Fruit fly (Drosophila melanogaster) whole organism, embryonic: ENCODE measurements around the gene Tsp96F.

Experiments
- Ada2b ChIP-seq: fragments of 200-800 bp; sonication (Bioruptor generic); IDR thresholded peaks from 2 replicates; pipeline ENCODE4 v1.3.6; 2022; ENCODE audit warnings: missing biosample characterization, missing genetic modification characterization
- Antp ChIP-seq: fragments of 200-800 bp; sonication (Bioruptor generic); optimal IDR thresholded peaks from 3 replicates; lab custom pipeline; 2016; ENCODE audit warnings: missing biosample characterization, missing genetic modification characterization
- Asciz ChIP-seq: fragments of 200-800 bp; sonication (Bioruptor generic); optimal IDR thresholded peaks from 2 replicates; lab custom pipeline; 2017; ENCODE audit warnings: missing biosample characterization, mild to moderate bottlenecking, missing genetic modification characterization, missing genetic modification reagents
- Atf6 ChIP-seq: fragments of 200-800 bp; sonication (Bioruptor generic); IDR thresholded peaks from 2 replicates; pipeline ENCODE4 v1.3.6; 2022; ENCODE audit warnings: missing biosample characterization, missing genetic modification characterization
- C15 ChIP-seq: fragments of 200-800 bp; sonication (Bioruptor generic); IDR thresholded peaks from 3 replicates; pipeline ENCODE4 v1.3.6; 2022; ENCODE audit warnings: missing biosample characterization, missing genetic modification characterization
- CG10267 ChIP-seq: fragments of 200-800 bp; sonication (Bioruptor generic); optimal IDR thresholded peaks from 2 replicates; lab custom pipeline; 2018; ENCODE audit warnings: missing biosample characterization, mild to moderate bottlenecking, missing genetic modification characterization, moderate library complexity
- CG10462 ChIP-seq: fragments of 200-800 bp; sonication (Bioruptor generic); optimal IDR thresholded peaks from 2 replicates; lab custom pipeline; 2016; ENCODE audit warnings: missing biosample characterization, missing genetic modification characterization
- CG12104 ChIP-seq: fragments of 200-800 bp; sonication (Bioruptor generic); optimal IDR thresholded peaks from 3 replicates; lab custom pipeline; 2016; ENCODE audit warnings: missing biosample characterization, missing genetic modification characterization
- CG15011 ChIP-seq: fragments of 200-800 bp; sonication (Bioruptor generic); optimal IDR thresholded peaks from 3 replicates; lab custom pipeline; 2018; ENCODE audit warnings: missing biosample characterization, mild to moderate bottlenecking, missing genetic modification characterization
- CG15514 ChIP-seq: fragments of 200-800 bp; sonication (Bioruptor generic); optimal IDR thresholded peaks from 3 replicates; lab custom pipeline; 2017; ENCODE audit warnings: missing biosample characterization, missing genetic modification characterization, mild to moderate bottlenecking, moderate library complexity, missing genetic modification reagents
- CG1647 ChIP-seq: fragments of 200-800 bp; sonication (Bioruptor generic); optimal IDR thresholded peaks from 3 replicates; lab custom pipeline; 2016; ENCODE audit warnings: missing biosample characterization, missing genetic modification characterization
- CG17359 ChIP-seq: fragments of 200-800 bp; sonication (Bioruptor generic); optimal IDR thresholded peaks from 3 replicates; lab custom pipeline; 2018; ENCODE audit warnings: missing biosample characterization, mild to moderate bottlenecking, missing genetic modification characterization, moderate library complexity
- CG3065 ChIP-seq: fragments of 200-800 bp; sonication (Bioruptor generic); optimal IDR thresholded peaks from 2 replicates; lab custom pipeline; 2016; ENCODE audit warnings: missing biosample characterization, missing genetic modification characterization
- CG31224 ChIP-seq: fragments of 200-800 bp; sonication (Bioruptor generic); IDR thresholded peaks from 2 replicates; pipeline ENCODE4 v1.3.6; 2022; ENCODE audit warnings: missing biosample characterization, missing genetic modification characterization
- CG33557 ChIP-seq: fragments of 200-800 bp; sonication (Bioruptor generic); optimal IDR thresholded peaks from 2 replicates; lab custom pipeline; 2019; ENCODE audit warnings: missing biosample characterization, mild to moderate bottlenecking, missing genetic modification characterization, moderate library complexity
- CG4328 ChIP-seq: fragments of 200-800 bp; sonication (Bioruptor generic); optimal IDR thresholded peaks from 3 replicates; lab custom pipeline; 2017; ENCODE audit warnings: missing biosample characterization, missing genetic modification reagents, missing genetic modification characterization
- CG4360 ChIP-seq: fragments of 200-800 bp; sonication (Bioruptor generic); IDR thresholded peaks from 2 replicates; pipeline ENCODE4 v1.3.6; 2022; ENCODE audit warnings: missing biosample characterization, missing genetic modification characterization
- CG4854 ChIP-seq: fragments of 200-800 bp; sonication (Bioruptor generic); optimal IDR thresholded peaks from 2 replicates; lab custom pipeline; 2016; ENCODE audit warnings: missing biosample characterization, missing genetic modification characterization, inconsistent platforms
- CG7357 ChIP-seq: fragments of 200-800 bp; sonication (Bioruptor generic); IDR thresholded peaks from 3 replicates; pipeline ENCODE4 v1.3.6; 2022; ENCODE audit warnings: missing biosample characterization, missing genetic modification characterization
- CG7372 ChIP-seq: fragments of 200-800 bp; sonication (Bioruptor generic); IDR thresholded peaks from 2 replicates; pipeline ENCODE4 v1.3.6; 2022; ENCODE audit warnings: missing biosample characterization, missing genetic modification characterization
- CG8089 ChIP-seq: fragments of 200-800 bp; sonication (Bioruptor generic); optimal IDR thresholded peaks from 3 replicates; lab custom pipeline; 2016; ENCODE audit warnings: missing biosample characterization, missing genetic modification characterization
- CG9797 ChIP-seq: fragments of 200-800 bp; sonication (Bioruptor generic); optimal IDR thresholded peaks from 3 replicates; lab custom pipeline; 2018; ENCODE audit warnings: missing biosample characterization, mild to moderate bottlenecking, missing genetic modification characterization
- E2f1 ChIP-seq: fragments of 200-800 bp; sonication (Bioruptor generic); IDR thresholded peaks from 2 replicates; pipeline ENCODE4 v1.3.6; 2022; ENCODE audit warnings: missing biosample characterization, missing genetic modification characterization
- HHEX ChIP-seq: fragments of 200-800 bp; sonication (Bioruptor generic); optimal IDR thresholded peaks from 3 replicates; lab custom pipeline; 2017; ENCODE audit warnings: missing biosample characterization, mild to moderate bottlenecking, missing genetic modification characterization, missing genetic modification reagents
- HLH4C ChIP-seq: fragments of 200-800 bp; sonication (Bioruptor generic); IDR thresholded peaks from 3 replicates; pipeline ENCODE4 v1.3.6; 2022; ENCODE audit warnings: missing biosample characterization, missing genetic modification characterization; ENCODE audit not compliant: partially characterized antibody
- Hmr ChIP-seq: fragments of 200-800 bp; sonication (Bioruptor generic); optimal IDR thresholded peaks from 3 replicates; lab custom pipeline; 2017; ENCODE audit warnings: mild to moderate bottlenecking, missing biosample characterization, missing genetic modification reagents, missing genetic modification characterization
- Jarid2 ChIP-seq: fragments of 200-800 bp; sonication (Bioruptor generic); optimal IDR thresholded peaks from 3 replicates; lab custom pipeline; 2017; ENCODE audit warnings: mild to moderate bottlenecking, missing biosample characterization, missing genetic modification reagents, missing genetic modification characterization
- Lhr ChIP-seq: fragments of 200-800 bp; sonication (Bioruptor generic); optimal IDR thresholded peaks from 3 replicates; lab custom pipeline; 2017; ENCODE audit warnings: mild to moderate bottlenecking, missing biosample characterization, missing genetic modification reagents, missing genetic modification characterization
- Mad ChIP-seq: fragments of 200-800 bp; sonication (Bioruptor generic); optimal IDR thresholded peaks from 2 replicates; lab custom pipeline; 2016; ENCODE audit warnings: missing biosample characterization, missing genetic modification characterization
- Mes4 ChIP-seq: fragments of 200-800 bp; sonication (Bioruptor generic); optimal IDR thresholded peaks from 2 replicates; lab custom pipeline; 2016; ENCODE audit warnings: missing biosample characterization, missing genetic modification characterization
- NC2α ChIP-seq: fragments of 200-800 bp; sonication (Bioruptor generic); optimal IDR thresholded peaks from 2 replicates; lab custom pipeline; 2016; ENCODE audit warnings: missing biosample characterization, missing genetic modification characterization
- Nf-YA ChIP-seq: fragments of 200-800 bp; sonication (Bioruptor generic); IDR thresholded peaks from 2 replicates; pipeline ENCODE4 v1.3.6; 2022; ENCODE audit warnings: missing biosample characterization, missing genetic modification characterization
- Rfx ChIP-seq: fragments of 200-800 bp; sonication (Bioruptor generic); IDR thresholded peaks from 2 replicates; pipeline ENCODE4 v1.3.6; 2022; ENCODE audit warnings: missing biosample characterization, missing genetic modification characterization
- ab ChIP-seq: fragments of 200-800 bp; sonication (Bioruptor generic); optimal IDR thresholded peaks from 2 replicates; lab custom pipeline; 2016; ENCODE audit warnings: missing biosample characterization, missing genetic modification characterization
- caup ChIP-seq: fragments of 200-800 bp; sonication (Bioruptor generic); optimal IDR thresholded peaks from 3 replicates; lab custom pipeline; 2017; ENCODE audit warnings: missing biosample characterization, mild to moderate bottlenecking, missing genetic modification characterization, moderate library complexity; ENCODE audit not compliant: severe bottlenecking
- disco-r ChIP-seq: fragments of 200-800 bp; sonication (Bioruptor generic); optimal IDR thresholded peaks from 2 replicates; lab custom pipeline; 2016; ENCODE audit warnings: missing biosample characterization, missing genetic modification characterization
- dmrt99B ChIP-seq: fragments of 200-800 bp; sonication (Bioruptor generic); optimal IDR thresholded peaks from 2 replicates; lab custom pipeline; 2018; ENCODE audit warnings: missing biosample characterization, mild to moderate bottlenecking, missing genetic modification characterization, moderate library complexity
- gfzf ChIP-seq: fragments of 200-800 bp; sonication (Bioruptor generic); optimal IDR thresholded peaks from 2 replicates; lab custom pipeline; 2016; ENCODE audit warnings: missing biosample characterization, mild to moderate bottlenecking, missing genetic modification characterization, moderate library complexity
- kay ChIP-seq: fragments of 200-800 bp; sonication (Bioruptor generic); optimal IDR thresholded peaks from 2 replicates; lab custom pipeline; 2016; ENCODE audit warnings: missing biosample characterization, missing genetic modification characterization
- klu ChIP-seq: fragments of 200-800 bp; sonication (Bioruptor generic); IDR thresholded peaks from 2 replicates; pipeline ENCODE4 v1.3.6; 2022; ENCODE audit warnings: missing biosample characterization, missing genetic modification characterization
- knrl ChIP-seq: fragments of 200-800 bp; sonication (Bioruptor generic); IDR thresholded peaks from 3 replicates; pipeline ENCODE4 v1.3.6; 2022; ENCODE audit warnings: missing biosample characterization, missing genetic modification characterization; ENCODE audit not compliant: partially characterized antibody
- lov ChIP-seq, 2 experiments: fragments of 200-800 bp in 1 of 2; fragments of >200 bp in 1 of 2; sonication (Bioruptor generic) in 1 of 2; IDR thresholded peaks in 1 of 2; optimal IDR thresholded peaks in 1 of 2; 2 replicates in 1 of 2; 3 replicates in 1 of 2; pipeline versions ENCODE4 v1.3.6 to Lab custom; 2017 to 2022; ENCODE audit warnings: missing biosample characterization in 1 of 2, missing genetic modification characterization in 1 of 2
- mirr ChIP-seq: fragments of 200-800 bp; sonication (Bioruptor generic); optimal IDR thresholded peaks from 3 replicates; lab custom pipeline; 2018; ENCODE audit warnings: missing biosample characterization, mild to moderate bottlenecking, missing genetic modification characterization
- peb ChIP-seq: fragments of 200-800 bp; sonication (Bioruptor generic); IDR thresholded peaks from 2 replicates; pipeline ENCODE4 v1.3.6; 2022; ENCODE audit warnings: missing biosample characterization, missing genetic modification characterization
- pnt ChIP-seq: fragments of 200-800 bp; sonication (Bioruptor generic); optimal IDR thresholded peaks from 3 replicates; lab custom pipeline; 2016; ENCODE audit warnings: missing biosample characterization, missing genetic modification characterization
- so ChIP-seq: fragments of 200-800 bp; sonication (Bioruptor generic); IDR thresholded peaks from 3 replicates; pipeline ENCODE4 v1.3.6; 2022; ENCODE audit warnings: missing biosample characterization, missing genetic modification characterization
- sob ChIP-seq: fragments of 200-800 bp; sonication (Bioruptor generic); IDR thresholded peaks from 2 replicates; pipeline ENCODE4 v1.3.6; 2022; ENCODE audit warnings: missing biosample characterization, missing genetic modification characterization
- tio ChIP-seq: fragments of 200-800 bp; sonication (Bioruptor generic); optimal IDR thresholded peaks from 2 replicates; lab custom pipeline; 2017; ENCODE audit warnings: missing biosample characterization, missing genetic modification characterization, inconsistent platforms
- vvl ChIP-seq: fragments of 200-800 bp; sonication (Bioruptor generic); IDR thresholded peaks from 2 replicates; pipeline ENCODE4 v1.3.6; 2022; ENCODE audit warnings: missing biosample characterization, missing genetic modification characterization
- z ChIP-seq: fragments of 200-800 bp; sonication (Bioruptor generic); IDR thresholded peaks from 3 replicates; pipeline ENCODE4 v1.3.6; 2022; ENCODE audit warnings: missing biosample characterization, missing genetic modification characterization
- zfh1 ChIP-seq: fragments of 200-800 bp; sonication (Bioruptor generic); IDR thresholded peaks from 3 replicates; pipeline ENCODE4 v1.3.6; 2022; ENCODE audit warnings: missing biosample characterization, missing genetic modification characterization

Gene Tsp96F

DNA sequence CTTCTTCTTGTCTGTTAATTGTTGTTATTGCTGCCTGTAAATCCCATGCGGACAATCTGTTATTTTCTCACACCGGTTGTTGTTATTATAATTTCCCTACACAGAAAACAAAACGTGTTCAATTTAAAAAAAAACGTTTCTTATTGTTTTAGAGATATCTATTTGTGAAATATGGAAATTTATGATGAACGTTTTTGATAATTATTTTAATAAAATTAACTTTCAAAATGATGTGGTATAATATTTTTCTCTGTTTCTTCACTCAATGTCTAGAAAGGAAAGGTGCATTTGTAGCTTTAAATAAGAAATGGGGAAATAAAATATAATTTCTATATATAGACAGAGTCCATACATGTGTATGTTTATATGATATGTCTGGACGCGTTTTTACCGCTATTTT lies 3.1 kb upstream of the Tsp96F start (continued):
- TF ChIP-seq HLH4C (GFP tag; lab: Robert Waterston, UW) (no peak), CG4854 (GFP tag; lab: Kevin White, UChicago) (no peak), Asciz (GFP tag; lab: Kevin White, UChicago) (peak; percentile 70), tio (GFP tag; lab: Kevin White, UChicago) (no peak), Lhr (peak; percentile 8), CG15514 (GFP tag; lab: Kevin White, UChicago) (no peak), Atf6 (GFP tag; lab: Robert Waterston, UW) (no peak; the same call in 1 of the 2 replicates), z (GFP tag; lab: Robert Waterston, UW) (no peak), CG3065 (no peak), CG4328 (GFP tag; lab: Kevin White, UChicago) (no peak), so (no peak), Rfx (GFP tag; lab: Robert Waterston, UW) (no peak), C15 (GFP tag; lab: Robert Waterston, UW) (no peak), zfh1 (GFP tag; lab: Robert Waterston, UW) (peak; percentile 45; the same call in 1 of the 3 replicates), klu (GFP tag; lab: Robert Waterston, UW) (no peak), knrl (no peak), peb (no peak), CG15011 (GFP tag; lab: Kevin White, UChicago) (no peak), disco-r (GFP tag; lab: Kevin White, UChicago) (no peak), pnt (GFP tag; lab: Kevin White, UChicago) (no peak), vvl (peak; percentile 72), gfzf (no peak), Ada2b (peak; percentile 55), dmrt99B (tag; lab: Kevin White, UChicago) (peak; percentile 83), Jarid2 (no peak), CG9797 (GFP tag; lab: Kevin White, UChicago) (no peak), Hmr (GFP tag; lab: Kevin White, UChicago) (peak; percentile 13), kay (GFP tag; lab: Kevin White, UChicago) (peak; percentile 17), CG33557 (GFP tag; lab: Kevin White, UChicago) (peak; percentile 70), CG7372 (GFP tag; lab: Robert Waterston, UW) (no peak), Mes4 (GFP tag; lab: Kevin White, UChicago) (no peak), CG17359 (peak; percentile 85), CG4360 (no peak), CG31224 (GFP tag; lab: Robert Waterston, UW) (peak; percentile 11; the same call in 1 of the 2 replicates), CG12104 (peak; percentile 54), Antp (no peak), sob (GFP tag; lab: Robert Waterston, UW) (no peak), ab (GFP tag; lab: Kevin White, UChicago) (no peak), CG10267 (tag; lab: Kevin White, UChicago) (peak; percentile 79), CG8089 (GFP tag; lab: Kevin White, UChicago) (no peak), mirr (no peak), Mad (no peak), NC2α (GFP tag; lab: Kevin White, UChicago) (no peak), lov (optimal IDR thresholded peaks at IDR 0.05; lab: Kevin White, UChicago) (no peak), lov (GFP tag; IDR thresholded peaks at IDR 0.05; lab: Robert Waterston, UW) (0 out of 3 replicates have a peak, but pooled peaks have one; percentile 12), CG7357 (GFP tag; lab: Robert Waterston, UW) (no peak), HHEX (GFP tag; lab: Kevin White, UChicago) (no peak), caup (GFP tag; lab: Kevin White, UChicago) (no peak), E2f1 (GFP tag; lab: Robert Waterston, UW) (peak; percentile 38; the same call in 1 of the 2 replicates), CG1647 (GFP tag; lab: Kevin White, UChicago) (no peak), CG10462 (GFP tag; lab: Kevin White, UChicago) (peak; percentile 9), Nf-YA (GFP tag; lab: Robert Waterston, UW) (no peak)
